Fruit fly (Drosophila melanogaster) S2 (cell line): Measurements from ENCODE around the gene Hn.

Source experiments
- CG8478 ChIP-seq: fragments of >200 bp; optimal IDR thresholded peaks from 2 replicates; lab custom pipeline; 2018
- CTCF ChIP-seq, 2 experiments: fragments of >200 bp; optimal IDR thresholded peaks; 2 replicates each; lab custom pipeline; 2018

Hn gene

dm6 chr3L:7801308-7801893 lies 41.1 kb downstream of the Hn start:
- TF ChIP-seq CG8478 (lab: Kevin White, UChicago) (no peak), CTCF (optimal IDR thresholded peaks at IDR 0.05; lab: Kevin White, UChicago) (no peak)

dm6 chr3L:7804406-7805327 lies 44.4 kb downstream of the Hn start:
- TF ChIP-seq CG8478 (lab: Kevin White, UChicago): no peak
- no peak for TF ChIP-seq CTCF (optimal IDR thresholded peaks at IDR 0.05; lab: Kevin White, UChicago)

- TF ChIP-seq CG8478 (lab: Kevin White, UChicago) (no peak), CTCF (optimal IDR thresholded peaks at IDR 0.05; lab: Kevin White, UChicago) (no peak)
Measured at dm6 chr3L:7805336-7805803, 45.1 kb downstream of the Hn start.

dm6 chr3L:7806503-7807216 lies 46.4 kb downstream of the Hn start:
- no peak for TF ChIP-seq CTCF (optimal IDR thresholded peaks at IDR 0.05; lab: Kevin White, UChicago)
- TF ChIP-seq CG8478 (lab: Kevin White, UChicago): no peak

- no peak for TF ChIP-seq CTCF (optimal IDR thresholded peaks at IDR 0.05; lab: Kevin White, UChicago)
- no peak for TF ChIP-seq CG8478 (lab: Kevin White, UChicago)
Measured at dm6 chr3L:7807552-7808402, 47.5 kb downstream of the Hn start.

dm6 chr3L:7808491-7809162 lies 48.4 kb downstream of the Hn start:
- TF ChIP-seq CTCF (optimal IDR thresholded peaks at IDR 0.05; lab: Kevin White, UChicago) (no peak), CG8478 (lab: Kevin White, UChicago) (no peak)

- no peak for TF ChIP-seq CTCF (optimal IDR thresholded peaks at IDR 0.05; lab: Kevin White, UChicago)
- no peak for TF ChIP-seq CG8478 (lab: Kevin White, UChicago)
Measured at dm6 chr3L:7809289-7810099, 49.2 kb downstream of the Hn start, which contains the start of gene CG32369. Gene CG32369, minus strand, starts transcription at chr3L:7809825.

dm6 chr3L:7810426-7810825 lies 50.2 kb downstream of the Hn start:
- TF ChIP-seq CTCF (optimal IDR thresholded peaks at IDR 0.05; lab: Kevin White, UChicago) (no peak), CG8478 (lab: Kevin White, UChicago) (no peak)

- TF ChIP-seq CTCF (optimal IDR thresholded peaks at IDR 0.05; lab: Kevin White, UChicago) (no peak), CG8478 (lab: Kevin White, UChicago) (no peak)
Measured at dm6 chr3L:7810924-7811323, 50.7 kb downstream of the Hn start.

dm6 chr3L:7811594-7811993 lies 51.3 kb downstream of the Hn start:
- TF ChIP-seq CTCF (optimal IDR thresholded peaks at IDR 0.05; lab: Kevin White, UChicago) (no peak), CG8478 (lab: Kevin White, UChicago) (no peak)
